Worm (Caenorhabditis elegans): ENCODE measurements around the gene F26D11.2.

ce11 chrV:7985860-7986259, 26.8 kb downstream of the F26D11.2 start, which contains the start of gene Y97E10AL.1:
- TF ChIP-seq lin-35 (GFP tag; optimal IDR thresholded peaks at IDR 0.05): no peak
- no peak for TF ChIP-seq elt-2 (tag; optimal IDR thresholded peaks at IDR 0.05)
- TF ChIP-seq nhr-237 (tag; optimal IDR thresholded peaks at IDR 0.05): no peak
- TF ChIP-seq ceh-82 (tag; optimal IDR thresholded peaks at IDR 0.05): no peak
- no peak for TF ChIP-seq ztf-11 (tag; optimal IDR thresholded peaks at IDR 0.05)

All from whole organism, L1 larva.